Worm (Caenorhabditis elegans) whole organism, L4 larva: ENCODE results near the gene Y37D8A.19.

ENCODE experiments used
- ama-1 ChIP-seq: fragments of 150-350 bp; optimal IDR thresholded peaks from 2 replicates; lab custom pipeline; 2014; ENCODE audit warnings: inconsistent platforms, mixed read lengths
- ces-1 ChIP-seq: fragments of 150-350 bp; sonication (generic microtip); optimal IDR thresholded peaks from 4 replicates; lab custom pipeline; 2014; ENCODE audit warnings: missing biosample characterization, missing genetic modification reagents, missing genetic modification characterization
- mxl-3 ChIP-seq: fragments of 200-800 bp; sonication (Bioruptor generic); optimal IDR thresholded peaks from 2 replicates; lab custom pipeline; 2018; ENCODE audit warnings: mild to moderate bottlenecking, missing genetic modification characterization, missing compliant biosample characterization
- nhr-76 ChIP-seq: fragments of 150-350 bp; optimal IDR thresholded peaks from 2 replicates; lab custom pipeline; 2014; ENCODE audit warnings: missing biosample characterization, missing genetic modification characterization
- zfp-2 ChIP-seq: sonication (generic microtip); optimal IDR thresholded peaks from 2 replicates; lab custom pipeline; 2016; ENCODE audit warnings: mild to moderate bottlenecking, missing genetic modification characterization, missing compliant biosample characterization

- TF ChIP-seq nhr-76: no peak
- no peak for TF ChIP-seq ama-1 (lab: Kevin White, UChicago)
- TF ChIP-seq ces-1 (GFP tag; lab: Kevin White, UChicago): no peak
- no peak for TF ChIP-seq mxl-3 (GFP tag; lab: Kevin White, UChicago)
- TF ChIP-seq zfp-2 (tag; lab: Kevin White, UChicago): no peak
These were observed 3.1 kb downstream of the Y37D8A.19 start for ce11 chrIII:12932776-12933175.
